Fruit fly (Drosophila melanogaster) whole organism, adult: ENCODE results near the gene CG34161.

Source experiments
- CG12768 ChIP-seq: fragments of 200-800 bp; sonication (Bioruptor generic); optimal IDR thresholded peaks from 2 replicates; lab custom pipeline; 2017; ENCODE audit warnings: missing biosample characterization, missing genetic modification characterization, mild to moderate bottlenecking, moderate library complexity, missing genetic modification reagents
- CG1620 ChIP-seq: fragments of 200-800 bp; sonication (Bioruptor generic); optimal IDR thresholded peaks from 2 replicates; lab custom pipeline; 2016; ENCODE audit warnings: missing biosample characterization, missing genetic modification characterization
- CG5204 ChIP-seq: fragments of 200-800 bp; sonication (Bioruptor generic); optimal IDR thresholded peaks from 2 replicates; lab custom pipeline; 2016; ENCODE audit warnings: missing biosample characterization, missing genetic modification characterization
- CG7101 ChIP-seq: fragments of 200-800 bp; sonication (Bioruptor generic); optimal IDR thresholded peaks from 2 replicates; lab custom pipeline; 2018; ENCODE audit warnings: missing biosample characterization, mild to moderate bottlenecking, missing genetic modification characterization, moderate library complexity
- Clk ChIP-seq: fragments of 200-800 bp; sonication (Bioruptor generic); optimal IDR thresholded peaks from 2 replicates; lab custom pipeline; 2017; ENCODE audit warnings: missing biosample characterization, missing genetic modification characterization
- Crg-1 ChIP-seq: fragments of 200-800 bp; sonication (Bioruptor generic); optimal IDR thresholded peaks from 2 replicates; lab custom pipeline; 2016; ENCODE audit warnings: missing biosample characterization, missing genetic modification characterization
- Hr96 ChIP-seq: fragments of 200-800 bp; sonication (Bioruptor generic); optimal IDR thresholded peaks from 2 replicates; lab custom pipeline; 2016; ENCODE audit warnings: missing biosample characterization, missing genetic modification characterization
- Mnt ChIP-seq: fragments of 200-800 bp; sonication (Bioruptor generic); optimal IDR thresholded peaks from 2 replicates; lab custom pipeline; 2016; ENCODE audit warnings: missing biosample characterization, mild to moderate bottlenecking, missing genetic modification characterization
- cnc ChIP-seq, 2 experiments: fragments of >200 bp; optimal IDR thresholded peaks; 2 replicates each; lab custom pipeline; 2017
- ovo ChIP-seq: fragments of 200-800 bp; sonication (Bioruptor generic); optimal IDR thresholded peaks from 2 replicates; lab custom pipeline; 2016; ENCODE audit warnings: missing biosample characterization, missing genetic modification characterization
- tj ChIP-seq: fragments of 200-800 bp; sonication (Bioruptor generic); optimal IDR thresholded peaks from 3 replicates; lab custom pipeline; 2017; ENCODE audit warnings: missing biosample characterization, mild to moderate bottlenecking, missing genetic modification characterization, moderate library complexity
- toe ChIP-seq: fragments of 200-800 bp; sonication (Bioruptor generic); optimal IDR thresholded peaks from 2 replicates; lab custom pipeline; 2016; ENCODE audit warnings: missing biosample characterization, missing genetic modification characterization

DNA sequence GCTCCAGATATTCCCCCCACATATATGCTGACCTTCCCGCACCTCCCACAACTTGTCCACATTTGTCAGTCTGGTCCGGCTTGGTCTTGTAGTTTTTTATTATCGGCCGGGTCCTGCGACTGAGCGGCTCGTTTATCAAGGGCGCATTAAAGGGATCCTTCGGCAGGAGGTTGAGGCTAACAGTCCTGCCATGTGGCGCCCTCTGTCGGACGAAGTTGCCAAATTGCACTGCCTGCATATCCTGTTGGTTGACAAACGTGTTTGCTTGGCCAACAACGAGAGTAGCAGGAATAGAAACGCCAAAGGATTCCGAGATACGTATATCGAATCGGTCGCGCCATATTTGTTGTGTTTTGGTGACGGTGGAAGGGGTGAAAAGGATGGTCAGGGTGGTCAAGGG is 22.1 kb upstream of the CG34161 start:
- TF ChIP-seq Hr96 (no peak), tj (GFP tag; lab: Kevin White, UChicago) (no peak), Clk (no peak), CG7101 (tag; lab: Kevin White, UChicago) (no peak), cnc (optimal IDR thresholded peaks at IDR 0.05; lab: Kevin White, UChicago) (no peak), ovo (GFP tag; lab: Kevin White, UChicago) (no peak), toe (GFP tag; lab: Kevin White, UChicago) (no peak), CG12768 (no peak), Crg-1 (GFP tag; lab: Kevin White, UChicago) (no peak), CG5204 (GFP tag; lab: Kevin White, UChicago) (no peak), Mnt (no peak), CG1620 (GFP tag; lab: Kevin White, UChicago) (no peak)
